Worm (Caenorhabditis elegans) whole organism, L4/young adult: ENCODE measurements around the gene glr-7.

ENCODE experiments used
- W03F9.2 ChIP-seq: fragments of 150-350 bp; optimal IDR thresholded peaks from 2 replicates; lab custom pipeline; 2014; ENCODE audit warnings: missing biosample characterization, missing genetic modification characterization
- dao-5 ChIP-seq: sonication (generic microtip); optimal IDR thresholded peaks from 2 replicates; lab custom pipeline; 2016; ENCODE audit warnings: missing genotype, missing genetic modification characterization, moderate library complexity, missing compliant biosample characterization
- him-1 ChIP-seq: sonication (generic microtip); optimal IDR thresholded peaks from 2 replicates; lab custom pipeline; 2016; ENCODE audit warnings: missing genotype, missing genetic modification reagents, missing genetic modification characterization, missing compliant biosample characterization

- TF ChIP-seq dao-5 (tag; lab: Kevin White, UChicago) (no peak), him-1 (tag; lab: Kevin White, UChicago) (no peak), W03F9.2 (tag; lab: Kevin White, UChicago) (no peak)
Measured at ce11 chrX:2370655-2371054, 49.0 kb downstream of the glr-7 start.
